Fruit fly (Drosophila melanogaster) whole organism, pupa: ENCODE results near the gene CG33061.

Experiments
- CG4496 ChIP-seq: fragments of 200-800 bp; sonication (Bioruptor generic); IDR thresholded peaks from 3 replicates; pipeline ENCODE4 v1.3.6; 2022; ENCODE audit warnings: missing biosample characterization, missing genetic modification characterization
- EcR ChIP-seq: fragments of 200-800 bp; sonication (Bioruptor generic); optimal IDR thresholded peaks from 3 replicates; lab custom pipeline; 2019; ENCODE audit warnings: missing biosample characterization, missing genetic modification characterization, mild to moderate bottlenecking, moderate library complexity, missing genetic modification reagents
- Pif1A ChIP-seq: fragments of 200-800 bp; sonication (Bioruptor generic); optimal IDR thresholded peaks from 3 replicates; lab custom pipeline; 2016; ENCODE audit warnings: missing biosample characterization, missing genetic modification characterization
- Snoo ChIP-seq: fragments of 200-800 bp; sonication (Bioruptor generic); optimal IDR thresholded peaks from 3 replicates; lab custom pipeline; 2017; ENCODE audit warnings: missing biosample characterization, mild to moderate bottlenecking, missing genetic modification characterization, inconsistent platforms

DNA sequence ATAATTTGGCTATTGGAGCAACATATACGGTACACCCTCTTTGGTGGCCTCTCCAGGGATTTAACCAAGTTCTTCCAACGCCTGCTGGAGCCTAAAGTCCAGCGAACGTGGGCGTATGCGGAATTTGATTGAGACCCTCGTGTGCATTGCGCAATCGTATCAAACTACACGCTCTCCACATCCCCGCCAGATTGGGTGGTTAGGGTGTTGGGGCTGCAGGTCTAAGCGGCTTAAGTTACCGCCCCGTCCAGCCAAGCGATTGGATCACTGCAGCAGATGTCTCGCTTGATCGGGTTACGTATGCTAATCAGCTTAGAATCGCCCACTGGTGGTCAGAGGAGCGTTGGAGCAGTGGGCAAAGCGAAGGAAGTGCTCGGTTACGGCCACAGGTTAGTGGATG is 1.1 kb downstream of the CG33061 start, which contains the start of gene CG33060:
- no peak for TF ChIP-seq Pif1A (GFP tag; lab: Kevin White, UChicago)
- TF ChIP-seq Snoo, result no peak
- TF ChIP-seq CG4496 (GFP tag; lab: Robert Waterston, UW), result no peak
- TF ChIP-seq EcR (GFP tag; lab: Kevin White, UChicago), result no peak
